Fruit fly (Drosophila melanogaster) whole organism: ENCODE results near the gene Acsf3.

Experiments used
- CG8478 ChIP-seq: fragments of >200 bp; optimal IDR thresholded peaks from 2 replicates; lab custom pipeline; 2018; ENCODE audit warnings: inconsistent platforms
- Dll ChIP-seq: fragments of >200 bp; optimal IDR thresholded peaks from 2 replicates; lab custom pipeline; 2017
- EcR ChIP-seq, 2 experiments: fragments of >200 bp; optimal IDR thresholded peaks; 2 replicates each; lab custom pipeline; 2017; ENCODE audit warnings: missing biosample characterization in 2 of 2, missing genetic modification characterization in 2 of 2, missing genetic modification reagents in 2 of 2
- pan ChIP-seq: fragments of >200 bp; optimal IDR thresholded peaks from 2 replicates; lab custom pipeline; 2017
- psq ChIP-seq: fragments of >200 bp; optimal IDR thresholded peaks from 2 replicates; lab custom pipeline; 2017
- usp ChIP-seq: fragments of >200 bp; optimal IDR thresholded peaks from 2 replicates; lab custom pipeline; 2017; ENCODE audit warnings: missing biosample characterization, missing genetic modification characterization, mixed read lengths

Acsf3 gene

dm6 chrX:7337975-7338374 lies 9.1 kb downstream of the Acsf3 start:
- no peak for TF ChIP-seq EcR (GFP tag; optimal IDR thresholded peaks at IDR 0.05; lab: Kevin White, UChicago)
- TF ChIP-seq CG8478: no peak
- no peak for TF ChIP-seq pan (lab: Kevin White, UChicago)
- no peak for TF ChIP-seq Dll (lab: Kevin White, UChicago)
- no peak for TF ChIP-seq psq (lab: Kevin White, UChicago)
- TF ChIP-seq usp: no peak

dm6 chrX:7338538-7338937 lies 9.7 kb downstream of the Acsf3 start:
- TF ChIP-seq usp (no peak), EcR (GFP tag; optimal IDR thresholded peaks at IDR 0.05; lab: Kevin White, UChicago) (no peak), psq (lab: Kevin White, UChicago) (no peak), Dll (lab: Kevin White, UChicago) (no peak), pan (lab: Kevin White, UChicago) (no peak)

dm6 chrX:7339610-7340326 lies 10.9 kb downstream of the Acsf3 start:
- TF ChIP-seq EcR (GFP tag; optimal IDR thresholded peaks at IDR 0.05; lab: Kevin White, UChicago) (no peak), psq (lab: Kevin White, UChicago) (no peak), CG8478 (no peak), usp (no peak)

dm6 chrX:7340667-7341066 lies 11.8 kb downstream of the Acsf3 start:
- TF ChIP-seq Dll (lab: Kevin White, UChicago) (no peak), CG8478 (no peak), psq (lab: Kevin White, UChicago) (no peak), EcR (GFP tag; optimal IDR thresholded peaks at IDR 0.05; lab: Kevin White, UChicago) (no peak), usp (no peak), pan (lab: Kevin White, UChicago) (no peak)

- TF ChIP-seq pan (lab: Kevin White, UChicago): no peak
Observed at dm6 chrX:7342998-7343397, 14.2 kb downstream of the Acsf3 start.

- TF ChIP-seq EcR (GFP tag; optimal IDR thresholded peaks at IDR 0.05; lab: Kevin White, UChicago) (no peak), pan (lab: Kevin White, UChicago) (no peak), usp (no peak), Dll (lab: Kevin White, UChicago) (no peak), CG8478 (no peak), psq (lab: Kevin White, UChicago) (no peak)
Observed at dm6 chrX:7347406-7347805, 18.6 kb downstream of the Acsf3 start, which contains the start of gene CG15034. Gene CG15034, minus strand, starts transcription at chrX:7347506.

dm6 chrX:7349963-7350362 lies 21.1 kb downstream of the Acsf3 start:
- TF ChIP-seq Dll (lab: Kevin White, UChicago) (no peak), usp (no peak), pan (lab: Kevin White, UChicago) (no peak), EcR (GFP tag; optimal IDR thresholded peaks at IDR 0.05; lab: Kevin White, UChicago) (no peak), psq (lab: Kevin White, UChicago) (no peak), CG8478 (no peak)

dm6 chrX:7358496-7358895 lies 29.6 kb downstream of the Acsf3 start, which contains the start of gene CG1999:
Gene CG1999, plus strand, starts transcription at chrX:7358796.
- no peak for TF ChIP-seq pan (lab: Kevin White, UChicago)
- TF ChIP-seq psq (lab: Kevin White, UChicago): no peak
- no peak for TF ChIP-seq CG8478
- TF ChIP-seq EcR (GFP tag; optimal IDR thresholded peaks at IDR 0.05; lab: Kevin White, UChicago): no peak
- TF ChIP-seq usp: no peak
- TF ChIP-seq Dll (lab: Kevin White, UChicago): no peak

dm6 chrX:7368361-7368760 lies 39.5 kb downstream of the Acsf3 start:
- TF ChIP-seq CG8478: no peak
- no peak for TF ChIP-seq usp
- no peak for TF ChIP-seq pan (lab: Kevin White, UChicago)

dm6 chrX:7372475-7372874 lies 43.6 kb downstream of the Acsf3 start:
- TF ChIP-seq pan (lab: Kevin White, UChicago) (no peak), EcR (GFP tag; optimal IDR thresholded peaks at IDR 0.05; lab: Kevin White, UChicago) (no peak), usp (no peak), psq (lab: Kevin White, UChicago) (no peak), CG8478 (no peak), Dll (lab: Kevin White, UChicago) (no peak)

dm6 chrX:7377840-7378239 lies 49.0 kb downstream of the Acsf3 start, which contains the start of gene CheA7a:
Gene CheA7a, plus strand, starts transcription at chrX:7378140.
- no peak for TF ChIP-seq CG8478
- TF ChIP-seq psq (lab: Kevin White, UChicago): no peak
- no peak for TF ChIP-seq pan (lab: Kevin White, UChicago)
- no peak for TF ChIP-seq usp
- no peak for TF ChIP-seq EcR (GFP tag; optimal IDR thresholded peaks at IDR 0.05; lab: Kevin White, UChicago)
- TF ChIP-seq Dll (lab: Kevin White, UChicago): no peak

dm6 chrX:7379569-7379968 lies 50.7 kb downstream of the Acsf3 start:
- TF ChIP-seq EcR (GFP tag; optimal IDR thresholded peaks at IDR 0.05; lab: Kevin White, UChicago) (no peak), CG8478 (no peak), Dll (lab: Kevin White, UChicago) (no peak), usp (no peak), pan (lab: Kevin White, UChicago) (no peak), psq (lab: Kevin White, UChicago) (no peak)
